Fruit fly (Drosophila melanogaster): ENCODE data around the gene AdamTS-A.

AdamTS-A gene

dm6 chr3R:15420375-15420931 is 55.5 kb downstream of the AdamTS-A start (continued):
- TF ChIP-seq mld (GFP tag; IDR thresholded peaks at IDR 0.05; ENCODE audit: partially characterized antibody) (no peak), slbo (GFP tag; IDR thresholded peaks at IDR 0.05) (no peak), da (GFP tag; optimal IDR thresholded peaks at IDR 0.05) (no peak), CG3726 (GFP tag; IDR thresholded peaks at IDR 0.05) (no peak), oc (tag; optimal IDR thresholded peaks at IDR 0.05) (no peak), CG13624 (GFP tag; optimal IDR thresholded peaks at IDR 0.05) (no peak), CG4730 (GFP tag; IDR thresholded peaks at IDR 0.05) (no peak), Drgx (GFP tag; IDR thresholded peaks at IDR 0.05) (no peak), gce (GFP tag; IDR thresholded peaks at IDR 0.05) (peak; percentile 43; the same call in 1 of the 3 replicates), E2f2 (GFP tag; IDR thresholded peaks at IDR 0.05) (no peak), sens-2 (GFP tag; IDR thresholded peaks at IDR 0.05) (no peak), Hand (GFP tag; optimal IDR thresholded peaks at IDR 0.05) (peak; percentile 42), Gug (GFP tag; IDR thresholded peaks at IDR 0.05) (no peak), Bteb2 (GFP tag; optimal IDR thresholded peaks at IDR 0.05) (no peak), CG3995 (GFP tag; optimal IDR thresholded peaks at IDR 0.05) (no peak), ssp (GFP tag; IDR thresholded peaks at IDR 0.05) (no peak), zf30C (GFP tag; optimal IDR thresholded peaks at IDR 0.05) (peak; percentile 95), dmrt11E (tag; optimal IDR thresholded peaks at IDR 0.05) (no peak), bigmax (GFP tag; optimal IDR thresholded peaks at IDR 0.05) (no peak), CG42726 (GFP tag; IDR thresholded peaks at IDR 0.05; ENCODE audit: partially characterized antibody) (no peak), Chrac-16 (GFP tag; optimal IDR thresholded peaks at IDR 0.05) (no peak), CG14014 (GFP tag; IDR thresholded peaks at IDR 0.05) (no peak), CG8089 (GFP tag; optimal IDR thresholded peaks at IDR 0.05) (no peak), CHES-1-like (GFP tag; optimal IDR thresholded peaks at IDR 0.05) (no peak), CG13894 (tag; optimal IDR thresholded peaks at IDR 0.05) (no peak), Adf1 (GFP tag; IDR thresholded peaks at IDR 0.05) (peak; percentile 38; the same call in 1 of the 2 replicates), jigr1 (GFP tag; IDR thresholded peaks at IDR 0.05) (no peak), bbx (GFP tag; IDR thresholded peaks at IDR 0.05; ENCODE audit: partially characterized antibody) (0 out of 2 replicates have a peak, but pooled peaks have one; percentile 39), CG12659 (GFP tag; optimal IDR thresholded peaks at IDR 0.05) (no peak), pho (GFP tag; optimal IDR thresholded peaks at IDR 0.05) (no peak), luna (GFP tag; optimal IDR thresholded peaks at IDR 0.05) (no peak), ato (GFP tag; IDR thresholded peaks at IDR 0.05; ENCODE audit: partially characterized antibody) (no peak), CG10267 (tag; optimal IDR thresholded peaks at IDR 0.05) (no peak), org-1 (GFP tag; optimal IDR thresholded peaks at IDR 0.05) (no peak), HLH3B (GFP tag; IDR thresholded peaks at IDR 0.05) (no peak), Eip74EF (GFP tag; optimal IDR thresholded peaks at IDR 0.05) (no peak), CG18599 (GFP tag; optimal IDR thresholded peaks at IDR 0.05) (peak; percentile 14), HLH54F (GFP tag; optimal IDR thresholded peaks at IDR 0.05) (no peak), CG16813 (GFP tag; IDR thresholded peaks at IDR 0.05; ENCODE audit: partially characterized antibody) (no peak; the same call in 2 of the 3 replicates), tna (GFP tag; IDR thresholded peaks at IDR 0.05; ENCODE audit: partially characterized antibody) (no peak), stc (GFP tag; IDR thresholded peaks at IDR 0.05) (no peak), CG12769 (tag; optimal IDR thresholded peaks at IDR 0.05) (no peak), Stat92E (GFP tag; optimal IDR thresholded peaks at IDR 0.05) (peak in 1 of 3 experiments; percentile 18), hkb (optimal IDR thresholded peaks at IDR 0.05) (no peak), hkb (GFP tag; IDR thresholded peaks at IDR 0.05) (peak; percentile 53; the same call in 1 of the 2 replicates), CG8388 (GFP tag; optimal IDR thresholded peaks at IDR 0.05) (no peak), Lpt (GFP tag; optimal IDR thresholded peaks at IDR 0.05) (peak; percentile 66), CG6175 (GFP tag; IDR thresholded peaks at IDR 0.05) (no peak), psq (GFP tag; optimal IDR thresholded peaks at IDR 0.05) (no peak), CG7928 (GFP tag; optimal IDR thresholded peaks at IDR 0.05) (no peak)

Measured in whole organism, embryonic.